Worm (Caenorhabditis elegans) whole organism, L3 larva: Measurements from ENCODE around the gene sym-3.

ENCODE experiments used
- ZK546.5 ChIP-seq: sonication (generic microtip); optimal IDR thresholded peaks from 2 replicates; lab custom pipeline; 2017; ENCODE audit warnings: missing biosample characterization, missing genetic modification characterization
- ceh-82 ChIP-seq: fragments of 150-350 bp; optimal IDR thresholded peaks from 2 replicates; lab custom pipeline; 2014; ENCODE audit warnings: missing biosample characterization, missing genetic modification characterization
- ceh-9 ChIP-seq: sonication (generic microtip); optimal IDR thresholded peaks from 2 replicates; lab custom pipeline; 2018; ENCODE audit warnings: missing biosample characterization, missing genetic modification characterization
- jun-1 ChIP-seq: fragments of 150-350 bp; optimal IDR thresholded peaks from 2 replicates; lab custom pipeline; 2014; ENCODE audit warnings: missing biosample characterization, missing genetic modification reagents, missing genetic modification characterization
- mdl-1 ChIP-seq: fragments of 150-350 bp; optimal IDR thresholded peaks from 2 replicates; lab custom pipeline; 2014; ENCODE audit warnings: missing biosample characterization, missing genetic modification characterization
- nhr-11 ChIP-seq: fragments of 150-350 bp; optimal IDR thresholded peaks from 2 replicates; lab custom pipeline; 2014; ENCODE audit warnings: missing biosample characterization, missing genetic modification characterization
- nhr-12 ChIP-seq: fragments of 150-350 bp; optimal IDR thresholded peaks from 2 replicates; lab custom pipeline; 2014; ENCODE audit warnings: missing biosample characterization, missing genetic modification characterization
- pha-4 ChIP-seq: fragments of 150-350 bp; optimal IDR thresholded peaks from 2 replicates; lab custom pipeline; 2014; ENCODE audit warnings: missing biosample characterization, missing genetic modification reagents, missing genetic modification characterization
- pqm-1 ChIP-seq: fragments of 150-350 bp; optimal IDR thresholded peaks from 2 replicates; lab custom pipeline; 2017; ENCODE audit warnings: missing biosample characterization, missing genetic modification characterization, inconsistent platforms
- skn-1 ChIP-seq: fragments of 150-350 bp; optimal IDR thresholded peaks from 2 replicates; lab custom pipeline; 2014; ENCODE audit warnings: missing biosample characterization, missing genetic modification characterization
- zag-1 ChIP-seq: fragments of 150-350 bp; optimal IDR thresholded peaks from 2 replicates; lab custom pipeline; 2014; ENCODE audit warnings: missing biosample characterization, missing genetic modification characterization
- ztf-11 ChIP-seq: fragments of 150-350 bp; optimal IDR thresholded peaks from 2 replicates; lab custom pipeline; 2014; ENCODE audit warnings: missing biosample characterization, missing genetic modification characterization

ce11 chrX:5790915-5791314 is 17.3 kb downstream of the sym-3 start, which contains the start of gene twnk-1:
- no peak for TF ChIP-seq pqm-1 (tag; lab: Kevin White, UChicago)
- no peak for TF ChIP-seq ztf-11 (tag; lab: Kevin White, UChicago)
- no peak for TF ChIP-seq ZK546.5
- TF ChIP-seq nhr-12 (tag; lab: Kevin White, UChicago) = no peak
- TF ChIP-seq zag-1 = no peak
- TF ChIP-seq skn-1 (tag; lab: Kevin White, UChicago) = no peak
- TF ChIP-seq ceh-82 (tag; lab: Kevin White, UChicago) = no peak
- no peak for TF ChIP-seq mdl-1 (tag; lab: Kevin White, UChicago)
- no peak for TF ChIP-seq jun-1 (tag; lab: Kevin White, UChicago)
- TF ChIP-seq nhr-11 (tag; lab: Kevin White, UChicago) = no peak
- TF ChIP-seq ceh-9 = no peak
- no peak for TF ChIP-seq pha-4 (tag; lab: Kevin White, UChicago)
